Worm (Caenorhabditis elegans) whole organism, L3 larva: Measurements from ENCODE around the gene spp-8.

Experiments
- ZK546.5 ChIP-seq: sonication (generic microtip); optimal IDR thresholded peaks from 2 replicates; lab custom pipeline; 2017; ENCODE audit warnings: missing biosample characterization, missing genetic modification characterization
- aly-2 ChIP-seq: fragments of 150-350 bp; optimal IDR thresholded peaks from 2 replicates; lab custom pipeline; 2014; ENCODE audit warnings: missing biosample characterization, missing genetic modification characterization
- ama-1 ChIP-seq: fragments of 150-350 bp; optimal IDR thresholded peaks from 2 replicates; lab custom pipeline; 2018
- ceh-16 ChIP-seq: sonication (generic microtip); optimal IDR thresholded peaks from 2 replicates; lab custom pipeline; 2017; ENCODE audit warnings: missing biosample characterization, missing genetic modification characterization
- ceh-28 ChIP-seq: fragments of 150-350 bp; optimal IDR thresholded peaks from 2 replicates; lab custom pipeline; 2014; ENCODE audit warnings: missing biosample characterization, missing genetic modification reagents, missing genetic modification characterization
- ceh-82 ChIP-seq: fragments of 150-350 bp; optimal IDR thresholded peaks from 2 replicates; lab custom pipeline; 2014; ENCODE audit warnings: missing biosample characterization, missing genetic modification characterization
- ceh-9 ChIP-seq: sonication (generic microtip); optimal IDR thresholded peaks from 2 replicates; lab custom pipeline; 2018; ENCODE audit warnings: missing biosample characterization, missing genetic modification characterization
- daf-12 ChIP-seq: fragments of 150-350 bp; optimal IDR thresholded peaks from 2 replicates; lab custom pipeline; 2014; ENCODE audit warnings: missing biosample characterization, missing genetic modification reagents, missing genetic modification characterization
- egl-27 ChIP-seq: sonication (generic microtip); optimal IDR thresholded peaks from 4 replicates; lab custom pipeline; 2017; ENCODE audit warnings: missing biosample characterization, missing genetic modification reagents, missing genetic modification characterization
- egl-5 ChIP-seq: fragments of 150-350 bp; optimal IDR thresholded peaks from 2 replicates; lab custom pipeline; 2017; ENCODE audit warnings: missing biosample characterization, missing genetic modification reagents, missing genetic modification characterization, inconsistent platforms
- elt-1 ChIP-seq: fragments of 150-350 bp; optimal IDR thresholded peaks from 2 replicates; lab custom pipeline; 2014; ENCODE audit warnings: missing biosample characterization, missing genetic modification characterization
- elt-2 ChIP-seq: sonication (generic microtip); optimal IDR thresholded peaks from 2 replicates; lab custom pipeline; 2016; ENCODE audit warnings: missing genetic modification reagents, mild to moderate bottlenecking, missing genetic modification characterization, missing compliant biosample characterization
- elt-3 ChIP-seq, 3 experiments: fragments of 150-350 bp in 1 of 3; sonication (generic microtip) in 2 of 3; optimal IDR thresholded peaks; 2 replicates in 2 of 3; 4 replicates in 1 of 3; lab custom pipeline; 2014 to 2017; ENCODE audit warnings: missing biosample characterization in 3 of 3, missing genetic modification characterization in 3 of 3
- eor-1 ChIP-seq, 2 experiments: fragments of 150-350 bp; optimal IDR thresholded peaks; 2 replicates each; lab custom pipeline; 2014 to 2018; ENCODE audit warnings: missing biosample characterization in 2 of 2, missing genetic modification characterization in 2 of 2
- fkh-10 ChIP-seq: sonication (generic microtip); optimal IDR thresholded peaks from 2 replicates; lab custom pipeline; 2017; ENCODE audit warnings: missing biosample characterization, missing genetic modification reagents, missing genetic modification characterization
- fkh-2 ChIP-seq: fragments of 150-350 bp; optimal IDR thresholded peaks from 2 replicates; lab custom pipeline; 2014; ENCODE audit warnings: missing biosample characterization, missing genetic modification reagents, missing genetic modification characterization
- fos-1 ChIP-seq: fragments of 150-350 bp; optimal IDR thresholded peaks from 2 replicates; lab custom pipeline; 2014; ENCODE audit warnings: missing biosample characterization, missing genetic modification characterization
- hmg-11 ChIP-seq: sonication (generic microtip); optimal IDR thresholded peaks from 2 replicates; lab custom pipeline; 2016; ENCODE audit warnings: missing genetic modification characterization, missing compliant biosample characterization
- jun-1 ChIP-seq: fragments of 150-350 bp; optimal IDR thresholded peaks from 2 replicates; lab custom pipeline; 2014; ENCODE audit warnings: missing biosample characterization, missing genetic modification reagents, missing genetic modification characterization
- lin-15B ChIP-seq: fragments of 150-350 bp; optimal IDR thresholded peaks from 2 replicates; lab custom pipeline; 2014; ENCODE audit warnings: missing biosample characterization, missing genetic modification characterization
- lin-39 ChIP-seq: fragments of 150-350 bp; optimal IDR thresholded peaks from 2 replicates; lab custom pipeline; 2018; ENCODE audit warnings: missing biosample characterization, missing genetic modification reagents, missing genetic modification characterization
- lsy-12 ChIP-seq: sonication (generic microtip); optimal IDR thresholded peaks from 2 replicates; lab custom pipeline; 2016; ENCODE audit warnings: mild to moderate bottlenecking, missing genetic modification characterization, missing compliant biosample characterization
- mdl-1 ChIP-seq: fragments of 150-350 bp; optimal IDR thresholded peaks from 2 replicates; lab custom pipeline; 2014; ENCODE audit warnings: missing biosample characterization, missing genetic modification characterization
- mml-1 ChIP-seq: fragments of 150-350 bp; sonication (generic microtip); optimal IDR thresholded peaks from 3 replicates; lab custom pipeline; 2014; ENCODE audit warnings: missing biosample characterization, missing genetic modification characterization
- nfya-1 ChIP-seq: sonication (generic microtip); optimal IDR thresholded peaks from 2 replicates; lab custom pipeline; 2017; ENCODE audit warnings: missing genetic modification characterization, mild to moderate bottlenecking, missing compliant biosample characterization, antibody characterized with exemption, moderate library complexity; ENCODE audit not compliant: insufficient read depth
- nhr-11 ChIP-seq: fragments of 150-350 bp; optimal IDR thresholded peaks from 2 replicates; lab custom pipeline; 2014; ENCODE audit warnings: missing biosample characterization, missing genetic modification characterization
- nhr-12 ChIP-seq: fragments of 150-350 bp; optimal IDR thresholded peaks from 2 replicates; lab custom pipeline; 2014; ENCODE audit warnings: missing biosample characterization, missing genetic modification characterization
- nhr-23 ChIP-seq: fragments of 150-350 bp; optimal IDR thresholded peaks from 2 replicates; lab custom pipeline; 2014; ENCODE audit warnings: missing biosample characterization, missing genetic modification reagents, missing genetic modification characterization
- nhr-237 ChIP-seq: fragments of 150-350 bp; optimal IDR thresholded peaks from 2 replicates; lab custom pipeline; 2014; ENCODE audit warnings: missing biosample characterization, missing genetic modification characterization
- nhr-25 ChIP-seq: sonication (generic microtip); optimal IDR thresholded peaks from 2 replicates; lab custom pipeline; 2017; ENCODE audit warnings: missing biosample characterization, missing genetic modification characterization
- nhr-28 ChIP-seq: fragments of 150-350 bp; optimal IDR thresholded peaks from 2 replicates; lab custom pipeline; 2014; ENCODE audit warnings: missing biosample characterization, missing genetic modification characterization
- nhr-43 ChIP-seq: sonication (generic microtip); optimal IDR thresholded peaks from 2 replicates; lab custom pipeline; 2016; ENCODE audit warnings: mild to moderate bottlenecking, missing genetic modification characterization, missing compliant biosample characterization; ENCODE audit not compliant: poor library complexity, severe bottlenecking
- nhr-67 ChIP-seq: fragments of 150-350 bp; optimal IDR thresholded peaks from 2 replicates; lab custom pipeline; 2014; ENCODE audit warnings: missing biosample characterization, missing genetic modification characterization
- nhr-76 ChIP-seq: fragments of 150-350 bp; sonication (generic microtip); optimal IDR thresholded peaks from 5 replicates; lab custom pipeline; 2014; ENCODE audit warnings: missing biosample characterization, missing genetic modification characterization
- nhr-77 ChIP-seq: fragments of 150-350 bp; optimal IDR thresholded peaks from 2 replicates; lab custom pipeline; 2014; ENCODE audit warnings: missing biosample characterization, missing genetic modification characterization
- pha-4 ChIP-seq: fragments of 150-350 bp; optimal IDR thresholded peaks from 2 replicates; lab custom pipeline; 2014; ENCODE audit warnings: missing biosample characterization, missing genetic modification reagents, missing genetic modification characterization
- pqm-1 ChIP-seq: fragments of 150-350 bp; optimal IDR thresholded peaks from 2 replicates; lab custom pipeline; 2017; ENCODE audit warnings: missing biosample characterization, missing genetic modification characterization, inconsistent platforms
- sea-2 ChIP-seq: fragments of 150-350 bp; sonication (generic microtip); optimal IDR thresholded peaks from 4 replicates; lab custom pipeline; 2014; ENCODE audit warnings: missing biosample characterization, missing genetic modification reagents, missing genetic modification characterization
- skn-1 ChIP-seq: fragments of 150-350 bp; optimal IDR thresholded peaks from 2 replicates; lab custom pipeline; 2014; ENCODE audit warnings: missing biosample characterization, missing genetic modification characterization
- snpc-4 ChIP-seq: fragments of 150-350 bp; optimal IDR thresholded peaks from 2 replicates; lab custom pipeline; 2014; ENCODE audit warnings: missing biosample characterization, missing genetic modification characterization
- tbx-2 ChIP-seq: sonication (generic microtip); optimal IDR thresholded peaks from 2 replicates; lab custom pipeline; 2016; ENCODE audit warnings: mild to moderate bottlenecking, missing genetic modification characterization, missing compliant biosample characterization
- unc-39 ChIP-seq: sonication (generic microtip); optimal IDR thresholded peaks from 4 replicates; lab custom pipeline; 2017; ENCODE audit warnings: missing biosample characterization, missing genetic modification characterization
- unc-62 ChIP-seq: fragments of 150-350 bp; sonication (generic microtip); optimal IDR thresholded peaks from 4 replicates; lab custom pipeline; 2014; ENCODE audit warnings: missing biosample characterization, missing genetic modification reagents, missing genetic modification characterization
- zag-1 ChIP-seq: fragments of 150-350 bp; optimal IDR thresholded peaks from 2 replicates; lab custom pipeline; 2014; ENCODE audit warnings: missing biosample characterization, missing genetic modification characterization
- ztf-4 ChIP-seq: fragments of 150-350 bp; optimal IDR thresholded peaks from 2 replicates; lab custom pipeline; 2014; ENCODE audit warnings: missing biosample characterization, missing genetic modification characterization

The spp-8 gene

ce11 chrIV:8529039-8529438 is 47.6 kb downstream of the spp-8 start:
- TF ChIP-seq ZK546.5 (no peak), nhr-76 (tag; lab: Kevin White, UChicago) (no peak), unc-62 (GFP tag; lab: Kevin White, UChicago) (no peak), nhr-11 (tag; lab: Kevin White, UChicago) (no peak), snpc-4 (tag; lab: Kevin White, UChicago) (no peak), tbx-2 (tag; lab: Kevin White, UChicago) (peak; percentile 41), mdl-1 (peak; percentile 35), nfya-1 (peak; percentile 9), skn-1 (no peak), ama-1 (lab: Kevin White, UChicago) (peak; percentile 36), elt-2 (tag; lab: Kevin White, UChicago) (no peak), lin-15B (tag; lab: Kevin White, UChicago) (no peak), egl-27 (tag; lab: Kevin White, UChicago) (no peak), eor-1 (tag; optimal IDR thresholded peaks at IDR 0.05; lab: Kevin White, UChicago) (no peak), elt-1 (tag; lab: Kevin White, UChicago) (no peak), lin-39 (no peak), elt-3 (tag; optimal IDR thresholded peaks at IDR 0.05; lab: Kevin White, UChicago) (peak in 1 of 3 experiments; percentile 22), nhr-25 (tag; lab: Kevin White, UChicago) (peak; percentile 92), unc-39 (no peak), ceh-9 (no peak), jun-1 (no peak), nhr-23 (tag; lab: Kevin White, UChicago) (peak; percentile 95), hmg-11 (tag; lab: Kevin White, UChicago) (no peak), pqm-1 (tag; lab: Kevin White, UChicago) (no peak), nhr-28 (tag; lab: Kevin White, UChicago) (no peak), ceh-82 (tag; lab: Kevin White, UChicago) (no peak), nhr-237 (no peak), sea-2 (GFP tag; lab: Kevin White, UChicago) (no peak), daf-12 (peak; percentile 18), lsy-12 (tag; lab: Kevin White, UChicago) (peak; percentile 55), nhr-67 (no peak), nhr-12 (tag; lab: Kevin White, UChicago) (no peak), egl-5 (tag; lab: Kevin White, UChicago) (no peak), nhr-43 (peak; percentile 96), zag-1 (tag; lab: Kevin White, UChicago) (no peak), mml-1 (no peak)

ce11 chrIV:8530042-8531027 is 48.9 kb downstream of the spp-8 start:
- peak; percentile 99 for TF ChIP-seq pqm-1 (tag; lab: Kevin White, UChicago)
- no peak for TF ChIP-seq aly-2
- no peak for TF ChIP-seq fkh-10 (GFP tag; lab: Kevin White, UChicago)
- no peak for TF ChIP-seq zag-1 (tag; lab: Kevin White, UChicago)
- TF ChIP-seq nhr-76 (tag; lab: Kevin White, UChicago), result no peak
- TF ChIP-seq ceh-28 (tag; lab: Kevin White, UChicago), result peak; percentile 64
- peak; percentile 45 for TF ChIP-seq ztf-4 (tag; lab: Kevin White, UChicago)
- no peak for TF ChIP-seq nhr-12 (tag; lab: Kevin White, UChicago)
- no peak for TF ChIP-seq sea-2 (GFP tag; lab: Kevin White, UChicago)
- TF ChIP-seq hmg-11 (tag; lab: Kevin White, UChicago), result no peak
- peak; percentile 48 for TF ChIP-seq nhr-25 (tag; lab: Kevin White, UChicago)
- no peak for TF ChIP-seq daf-12
- peak; percentile 95 to 99 (median 95) for TF ChIP-seq elt-3 (tag; optimal IDR thresholded peaks at IDR 0.05; lab: Kevin White, UChicago)
- TF ChIP-seq snpc-4 (tag; lab: Kevin White, UChicago), result no peak
- TF ChIP-seq fos-1, result peak; percentile 87
- TF ChIP-seq lsy-12 (tag; lab: Kevin White, UChicago), result peak; percentile 50
- peak; percentile 69 for TF ChIP-seq unc-62 (GFP tag; lab: Kevin White, UChicago)
- TF ChIP-seq lin-15B (tag; lab: Kevin White, UChicago), result no peak
- peak; percentile 85 for TF ChIP-seq nhr-43
- TF ChIP-seq nfya-1, result no peak
- TF ChIP-seq elt-2 (tag; lab: Kevin White, UChicago), result peak; percentile 100
- no peak for TF ChIP-seq ama-1 (lab: Kevin White, UChicago)
- TF ChIP-seq tbx-2 (tag; lab: Kevin White, UChicago), result no peak
- TF ChIP-seq nhr-237, result no peak
- no peak for TF ChIP-seq mml-1
- TF ChIP-seq egl-5 (tag; lab: Kevin White, UChicago), result no peak
- TF ChIP-seq pha-4, result peak; percentile 60
- TF ChIP-seq fkh-2 (tag; lab: Kevin White, UChicago), result no peak
- no peak for TF ChIP-seq lin-39
- TF ChIP-seq egl-27 (tag; lab: Kevin White, UChicago), result peak; percentile 65
- no peak for TF ChIP-seq nhr-77
- peak; percentile 37 for TF ChIP-seq elt-1 (tag; lab: Kevin White, UChicago)
- TF ChIP-seq nhr-67, result no peak
- TF ChIP-seq mdl-1, result peak; percentile 73
- TF ChIP-seq skn-1, result peak; percentile 45
- TF ChIP-seq ZK546.5, result no peak
- TF ChIP-seq ceh-16 (tag; lab: Kevin White, UChicago), result no peak
- no peak for TF ChIP-seq ceh-9
- no peak for TF ChIP-seq nhr-28 (tag; lab: Kevin White, UChicago)
- peak; percentile 95 for TF ChIP-seq jun-1
